Worm (Caenorhabditis elegans) whole organism, L1 larva: ENCODE measurements around the gene npr-8.

Source experiments
- C04F5.9 ChIP-seq: sonication (generic microtip); optimal IDR thresholded peaks from 2 replicates; lab custom pipeline; 2016; ENCODE audit warnings: missing genetic modification characterization, missing compliant biosample characterization
- F16B12.6 ChIP-seq: fragments of 150-350 bp; optimal IDR thresholded peaks from 2 replicates; lab custom pipeline; 2014; ENCODE audit warnings: missing biosample characterization, missing genetic modification characterization
- aly-2 ChIP-seq: fragments of 150-350 bp; optimal IDR thresholded peaks from 2 replicates; lab custom pipeline; 2014; ENCODE audit warnings: missing biosample characterization, missing genetic modification characterization
- ama-1 ChIP-seq: fragments of 150-350 bp; optimal IDR thresholded peaks from 2 replicates; lab custom pipeline; 2014
- blmp-1 ChIP-seq: fragments of 150-350 bp; optimal IDR thresholded peaks from 2 replicates; lab custom pipeline; 2014; ENCODE audit warnings: missing biosample characterization, missing genetic modification characterization
- ceh-8 ChIP-seq: fragments of 200-800 bp; sonication (Bioruptor generic); optimal IDR thresholded peaks from 2 replicates; lab custom pipeline; 2018; ENCODE audit warnings: mild to moderate bottlenecking, missing genetic modification characterization, moderate library complexity, missing compliant biosample characterization
- ceh-82 ChIP-seq, 3 experiments: fragments of 150-350 bp in 1 of 3; sonication (generic microtip) in 2 of 3; optimal IDR thresholded peaks; 2 replicates each; lab custom pipeline; 2014 to 2017; ENCODE audit warnings: missing biosample characterization in 3 of 3, missing genetic modification characterization in 3 of 3
- ceh-88 ChIP-seq: fragments of 200-800 bp; sonication (Bioruptor generic); IDR thresholded peaks from 2 replicates; pipeline ENCODE4 v1.3.6; 2022; ENCODE audit warnings: missing genetic modification characterization, missing compliant biosample characterization
- efl-1 ChIP-seq, 4 experiments: fragments of 150-350 bp; optimal IDR thresholded peaks in 3 of 4; peaks in 1 of 4; 1 replicate in 1 of 4; 2 replicates in 3 of 4; lab custom pipeline; 2014; ENCODE audit warnings: missing biosample characterization in 2 of 4, missing genetic modification characterization in 2 of 4, missing genetic modification reagents in 2 of 4
- egl-13 ChIP-seq: sonication (generic microtip); optimal IDR thresholded peaks from 2 replicates; lab custom pipeline; 2016; ENCODE audit warnings: missing genotype, missing genetic modification reagents, missing genetic modification characterization, missing compliant biosample characterization
- egl-27 ChIP-seq, 2 experiments: fragments of 150-350 bp in 1 of 2; sonication (generic microtip); optimal IDR thresholded peaks; 3 replicates each; lab custom pipeline; 2017 to 2018; ENCODE audit warnings: missing biosample characterization in 2 of 2, missing genetic modification characterization in 2 of 2, missing genetic modification reagents in 2 of 2
- elt-2 ChIP-seq: sonication (generic microtip); optimal IDR thresholded peaks from 2 replicates; lab custom pipeline; 2016; ENCODE audit warnings: missing genetic modification characterization, mild to moderate bottlenecking, inconsistent platforms, missing compliant biosample characterization, missing genetic modification reagents
- elt-3 ChIP-seq, 6 experiments: fragments of 150-350 bp in 1 of 6; sonication (generic microtip); optimal IDR thresholded peaks; 2 replicates each; lab custom pipeline; 2017 to 2018; ENCODE audit warnings: missing biosample characterization in 6 of 6, missing genetic modification characterization in 6 of 6, inconsistent platforms in 1 of 6
- fkh-10 ChIP-seq: sonication (generic microtip); optimal IDR thresholded peaks from 2 replicates; lab custom pipeline; 2017; ENCODE audit warnings: missing biosample characterization, missing genetic modification reagents, missing genetic modification characterization
- grh-1 ChIP-seq: fragments of 200-800 bp; sonication (Bioruptor generic); IDR thresholded peaks from 2 replicates; pipeline ENCODE4 v1.3.6; 2022; ENCODE audit warnings: missing genetic modification reagents, missing genetic modification characterization, missing compliant biosample characterization
- hlh-4 ChIP-seq: sonication (generic microtip); optimal IDR thresholded peaks from 2 replicates; lab custom pipeline; 2016; ENCODE audit warnings: mild to moderate bottlenecking, missing genetic modification characterization, missing compliant biosample characterization
- isw-1 ChIP-seq: fragments of 200-800 bp; sonication (Bioruptor generic); IDR thresholded peaks from 2 replicates; pipeline ENCODE4 v1.3.6; 2022; ENCODE audit warnings: missing genetic modification characterization, missing compliant biosample characterization
- lin-14 ChIP-seq: fragments of 200-800 bp; sonication (Bioruptor generic); optimal IDR thresholded peaks from 2 replicates; lab custom pipeline; 2018; ENCODE audit warnings: mild to moderate bottlenecking, missing genetic modification characterization, moderate library complexity, missing compliant biosample characterization
- lin-15B ChIP-seq: fragments of 150-350 bp; sonication (generic microtip); optimal IDR thresholded peaks from 3 replicates; lab custom pipeline; 2014; ENCODE audit warnings: missing biosample characterization, missing genetic modification characterization
- lin-35 ChIP-seq, 2 experiments: fragments of 150-350 bp; optimal IDR thresholded peaks; 2 replicates each; lab custom pipeline; 2014; ENCODE audit warnings: missing biosample characterization in 2 of 2, missing genetic modification characterization in 2 of 2, missing genetic modification reagents in 2 of 2
- nhr-12 ChIP-seq: sonication (generic microtip); optimal IDR thresholded peaks from 2 replicates; lab custom pipeline; 2017; ENCODE audit warnings: missing biosample characterization, missing genetic modification characterization
- nhr-28 ChIP-seq: fragments of 150-350 bp; optimal IDR thresholded peaks from 2 replicates; lab custom pipeline; 2014; ENCODE audit warnings: missing biosample characterization, missing genetic modification characterization
- nhr-47 ChIP-seq: sonication (generic microtip); optimal IDR thresholded peaks from 2 replicates; lab custom pipeline; 2016; ENCODE audit warnings: mild to moderate bottlenecking, missing genetic modification characterization, moderate library complexity, missing compliant biosample characterization
- nhr-71 ChIP-seq: sonication (generic microtip); optimal IDR thresholded peaks from 2 replicates; lab custom pipeline; 2016; ENCODE audit warnings: mild to moderate bottlenecking, missing genetic modification characterization, moderate library complexity, missing compliant biosample characterization
- nhr-77 ChIP-seq: fragments of 150-350 bp; optimal IDR thresholded peaks from 2 replicates; lab custom pipeline; 2014; ENCODE audit warnings: missing biosample characterization, missing genetic modification characterization
- nhr-84 ChIP-seq: sonication (generic microtip); optimal IDR thresholded peaks from 2 replicates; lab custom pipeline; 2017; ENCODE audit warnings: missing biosample characterization, missing genetic modification characterization
- nhr-85 ChIP-seq: sonication (generic microtip); peaks from one replicate; lab custom pipeline; 2016; ENCODE audit warnings: missing genetic modification characterization, inconsistent platforms, missing compliant biosample characterization
- nhr-90 ChIP-seq: sonication (generic microtip); optimal IDR thresholded peaks from 2 replicates; lab custom pipeline; 2016; ENCODE audit warnings: mild to moderate bottlenecking, missing genetic modification characterization, missing compliant biosample characterization; ENCODE audit not compliant: poor library complexity
- rnt-1 ChIP-seq: sonication (generic microtip); optimal IDR thresholded peaks from 2 replicates; lab custom pipeline; 2016; ENCODE audit warnings: mild to moderate bottlenecking, missing genetic modification characterization, moderate library complexity, missing compliant biosample characterization
- skn-1 ChIP-seq: fragments of 150-350 bp; optimal IDR thresholded peaks from 2 replicates; lab custom pipeline; 2014; ENCODE audit warnings: missing biosample characterization, missing genetic modification characterization
- snu-23 ChIP-seq: sonication (generic microtip); optimal IDR thresholded peaks from 2 replicates; lab custom pipeline; 2016; ENCODE audit warnings: missing genetic modification characterization, missing compliant biosample characterization
- sptf-1 ChIP-seq: fragments of 150-350 bp; optimal IDR thresholded peaks from 2 replicates; lab custom pipeline; 2014; ENCODE audit warnings: missing biosample characterization, missing genetic modification characterization
- sup-37 ChIP-seq: fragments of 200-800 bp; sonication (Bioruptor generic); optimal IDR thresholded peaks from 2 replicates; lab custom pipeline; 2018; ENCODE audit warnings: mild to moderate bottlenecking, missing genetic modification characterization, missing compliant biosample characterization
- unc-130 ChIP-seq: fragments of 150-350 bp; optimal IDR thresholded peaks from 2 replicates; lab custom pipeline; 2017; ENCODE audit warnings: missing biosample characterization, missing genetic modification characterization, inconsistent platforms
- unc-62 ChIP-seq: fragments of 150-350 bp; optimal IDR thresholded peaks from 2 replicates; lab custom pipeline; 2014; ENCODE audit warnings: missing biosample characterization, missing genetic modification reagents, missing genetic modification characterization
- xbp-1 ChIP-seq: sonication (generic microtip); optimal IDR thresholded peaks from 2 replicates; lab custom pipeline; 2016; ENCODE audit warnings: missing genetic modification characterization, missing compliant biosample characterization
- zag-1 ChIP-seq: fragments of 150-350 bp; optimal IDR thresholded peaks from 2 replicates; lab custom pipeline; 2014; ENCODE audit warnings: missing biosample characterization, missing genetic modification characterization
- zip-4 ChIP-seq: fragments of 200-800 bp; sonication (Bioruptor generic); optimal IDR thresholded peaks from 2 replicates; lab custom pipeline; 2018; ENCODE audit warnings: mild to moderate bottlenecking, missing genetic modification characterization, moderate library complexity, missing compliant biosample characterization
- ztf-4 ChIP-seq: fragments of 150-350 bp; optimal IDR thresholded peaks from 2 replicates; lab custom pipeline; 2014; ENCODE audit warnings: missing biosample characterization, missing genetic modification characterization

The npr-8 gene

DNA sequence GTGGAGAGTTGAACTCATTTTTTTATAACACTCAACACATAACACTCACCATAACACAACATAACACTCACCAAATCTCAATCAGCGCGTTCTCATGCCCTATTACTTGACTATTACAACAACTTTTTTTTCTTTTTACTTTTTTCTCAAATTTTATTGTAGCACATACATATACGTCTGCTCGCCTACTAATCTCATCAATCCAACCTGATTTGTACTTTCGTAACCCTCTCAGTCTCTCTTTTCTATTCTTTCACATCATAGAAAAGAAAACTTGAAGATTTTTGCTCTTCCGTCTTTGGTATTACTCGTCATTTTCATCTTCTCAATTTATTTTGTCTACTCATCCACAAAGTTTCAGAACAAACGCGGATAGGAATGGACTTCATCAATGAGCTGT, at the start of gene npr-8:
Gene npr-8, plus strand, starts transcription at position 362 of the 400 bp plus-strand sequence.
- TF ChIP-seq unc-130 = no peak
- peak; percentile 53 for TF ChIP-seq fkh-10 (GFP tag; lab: Kevin White, UChicago)

DNA sequence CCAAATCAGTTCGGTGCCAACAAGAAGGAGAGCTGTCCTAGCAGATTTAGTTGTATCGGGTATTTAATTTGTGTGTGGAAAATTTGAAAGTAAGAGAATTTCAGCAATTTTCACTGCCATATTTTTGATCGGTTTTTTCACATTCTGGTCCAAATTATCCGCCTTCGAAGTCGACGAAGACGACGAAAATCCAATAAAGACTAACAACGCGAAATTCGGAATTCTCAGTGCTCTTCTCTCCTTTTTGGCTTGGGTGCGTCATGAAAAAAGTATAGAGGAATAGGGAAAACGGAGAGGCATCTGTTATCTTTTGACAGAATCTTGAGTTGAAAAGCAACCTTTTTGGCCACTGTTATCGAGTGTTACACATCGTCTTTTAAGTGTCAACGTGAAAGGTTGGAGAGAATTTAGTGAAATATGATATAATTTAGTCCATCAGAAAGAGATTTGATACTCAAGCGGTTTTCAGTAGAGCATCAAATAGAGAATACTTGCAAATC, 49.0 kb upstream of the npr-8 start:
- TF ChIP-seq nhr-90 = no peak
- TF ChIP-seq ceh-82 (tag; optimal IDR thresholded peaks at IDR 0.05; lab: Kevin White, UChicago) = peak in 1 of 3 experiments; percentile 4
- no peak for TF ChIP-seq ama-1
- TF ChIP-seq egl-13 (tag; lab: Kevin White, UChicago) = no peak
- TF ChIP-seq nhr-47 (tag; lab: Kevin White, UChicago) = no peak
- no peak for TF ChIP-seq F16B12.6 (tag; lab: Kevin White, UChicago)
- TF ChIP-seq unc-62 (GFP tag; lab: Kevin White, UChicago) = no peak
- peak; percentile 54 for TF ChIP-seq lin-14 (GFP tag; lab: Kevin White, UChicago)
- no peak for TF ChIP-seq lin-15B (tag; lab: Kevin White, UChicago)

DNA sequence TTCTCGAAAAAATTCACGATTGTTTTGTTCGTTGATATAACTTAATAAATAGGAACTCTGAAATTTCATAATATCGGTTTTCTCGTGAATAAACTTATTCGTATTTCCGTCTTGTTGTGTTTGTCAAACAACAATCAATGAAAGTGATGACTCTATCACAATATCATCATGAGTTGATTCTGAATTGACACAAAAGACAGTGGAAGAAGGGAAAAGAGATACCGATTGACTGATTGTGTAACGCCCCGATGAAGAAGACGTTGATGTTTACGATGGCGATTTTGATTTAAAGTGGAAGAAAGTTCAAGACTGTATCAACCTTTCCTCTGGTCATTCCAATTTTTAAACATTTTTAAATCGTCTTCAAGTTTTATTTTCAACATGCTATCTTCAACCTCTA, 47.5 kb upstream of the npr-8 start, which contains the start of gene ttr-59:
Gene ttr-59, plus strand, starts transcription at position 218 of the 400 bp plus-strand sequence.
- peak; percentile 72 for TF ChIP-seq nhr-85
- TF ChIP-seq zag-1 = no peak
- TF ChIP-seq nhr-84 (tag; lab: Kevin White, UChicago) = no peak
- no peak for TF ChIP-seq sptf-1
- TF ChIP-seq unc-130 = no peak
- TF ChIP-seq nhr-12 = no peak
- TF ChIP-seq ceh-8 (GFP tag; lab: Kevin White, UChicago) = no peak
- peak; percentile 24 for TF ChIP-seq skn-1 (tag; lab: Kevin White, UChicago)
- TF ChIP-seq zip-4 (GFP tag; lab: Kevin White, UChicago) = no peak
- no peak for TF ChIP-seq elt-2
- TF ChIP-seq C04F5.9 = no peak
- TF ChIP-seq elt-3 (tag; optimal IDR thresholded peaks at IDR 0.05; lab: Kevin White, UChicago) = peak in 2 of 6 experiments; percentile 9 to 64
- peak; percentile 0 for TF ChIP-seq nhr-71 (tag; lab: Kevin White, UChicago)
- peak; percentile 88 for TF ChIP-seq blmp-1 (tag; lab: Kevin White, UChicago)
- TF ChIP-seq aly-2 (tag; lab: Kevin White, UChicago) = no peak
- TF ChIP-seq sup-37 (GFP tag; lab: Kevin White, UChicago) = no peak
- no peak for TF ChIP-seq isw-1
- TF ChIP-seq snu-23 (GFP tag; lab: Kevin White, UChicago) = peak; percentile 19
- TF ChIP-seq hlh-4 (tag; lab: Kevin White, UChicago) = no peak
- no peak for TF ChIP-seq efl-1 (optimal IDR thresholded peaks at IDR 0.05; lab: Kevin White, UChicago)
- no peak for TF ChIP-seq efl-1 (GFP tag; optimal IDR thresholded peaks at IDR 0.05 in 1 of 2; lab: Kevin White, UChicago)
- TF ChIP-seq ztf-4 (tag; lab: Kevin White, UChicago) = no peak
- no peak for TF ChIP-seq nhr-77 (tag; lab: Kevin White, UChicago)
- TF ChIP-seq rnt-1 = no peak
- no peak for TF ChIP-seq nhr-28
- peak; percentile 35 for TF ChIP-seq lin-14 (GFP tag; lab: Kevin White, UChicago)
- TF ChIP-seq egl-27 (tag; optimal IDR thresholded peaks at IDR 0.05; lab: Kevin White, UChicago) = no peak
- TF ChIP-seq grh-1 (GFP tag; lab: Robert Waterston, UW) = no peak
- no peak for TF ChIP-seq ceh-88
- no peak for TF ChIP-seq xbp-1 (tag; lab: Kevin White, UChicago)
- peak in 1 of 2 experiments; percentile 19 for TF ChIP-seq lin-35 (GFP tag; optimal IDR thresholded peaks at IDR 0.05; lab: Kevin White, UChicago)
